Worm (Caenorhabditis elegans): ENCODE measurements around the gene cnd-1.

DNA sequence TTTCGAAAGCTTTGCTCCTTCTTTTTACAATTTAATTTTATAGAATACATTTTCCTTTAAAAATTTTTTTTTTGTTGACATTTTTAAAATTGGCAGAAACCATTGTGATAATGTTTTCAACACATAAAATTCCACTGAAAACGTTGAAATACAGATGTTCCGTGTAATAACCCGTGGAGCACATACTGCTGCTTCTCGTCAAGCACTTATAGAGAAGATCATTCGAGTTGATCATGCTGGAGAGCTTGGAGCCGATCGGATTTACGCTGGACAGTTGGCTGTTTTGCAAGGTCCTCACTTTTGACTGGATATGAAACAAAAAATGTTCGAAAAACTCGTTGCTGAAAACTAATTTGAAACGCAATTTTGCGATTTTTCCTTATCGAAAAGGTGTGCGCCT lies 33.3 kb upstream of the cnd-1 start, which contains the start of gene clk-1:
- TF ChIP-seq ceh-58 (GFP tag; IDR thresholded peaks at IDR 0.05) (no peak), ama-1 (optimal IDR thresholded peaks at IDR 0.05) (no peak), ama-1 (GFP tag; optimal IDR thresholded peaks at IDR 0.05) (no peak), chd-7 (tag; optimal IDR thresholded peaks at IDR 0.05) (no peak), ztf-22 (GFP tag; optimal IDR thresholded peaks at IDR 0.05) (no peak), pha-4 (tag; optimal IDR thresholded peaks at IDR 0.05) (no peak), D2030.7 (GFP tag; IDR thresholded peaks at IDR 0.05) (no peak), F49E8.2 (tag; optimal IDR thresholded peaks at IDR 0.05; ENCODE audit: insufficient read depth) (no peak), let-607 (tag; optimal IDR thresholded peaks at IDR 0.05) (no peak), tbx-9 (tag; optimal IDR thresholded peaks at IDR 0.05; ENCODE audit: borderline replicate concordance) (no peak)
